Worm (Caenorhabditis elegans): Measurements from ENCODE around the gene fbxa-220.

The fbxa-220 gene

DNA sequence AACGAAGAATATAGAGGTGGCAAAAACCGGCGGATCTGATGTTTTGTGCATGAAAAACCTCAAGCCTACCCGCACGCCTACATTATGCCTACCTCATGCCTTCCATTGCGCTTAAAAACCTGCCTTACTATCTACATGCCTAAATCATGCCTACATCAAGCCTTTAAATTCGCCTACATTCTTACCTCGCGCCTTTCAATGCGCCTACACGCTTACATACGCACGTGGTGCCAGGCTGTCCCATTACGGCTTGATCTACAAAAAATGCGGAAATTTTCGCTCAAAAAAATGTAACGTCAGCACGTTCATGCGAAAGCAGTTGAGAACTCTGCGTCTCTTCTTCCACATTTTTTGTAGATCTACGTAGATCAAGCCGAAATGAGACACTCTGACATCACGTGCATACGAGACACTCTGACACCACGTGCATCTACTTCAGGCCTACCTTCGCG, at the start of gene fbxa-220:
TSS of gene fbxa-220 (minus strand) at position 51 of the 452 bp plus-strand sequence.
- TF ChIP-seq fkh-8 (tag; optimal IDR thresholded peaks at IDR 0.05) (no peak), elt-2 (tag; optimal IDR thresholded peaks at IDR 0.05) (no peak), nhr-47 (tag; optimal IDR thresholded peaks at IDR 0.05) (no peak), hlh-4 (tag; optimal IDR thresholded peaks at IDR 0.05) (no peak), lir-3 (tag; optimal IDR thresholded peaks at IDR 0.05; ENCODE audit: poor library complexity) (no peak), C04F5.9 (tag; optimal IDR thresholded peaks at IDR 0.05) (no peak), unc-30 (tag; optimal IDR thresholded peaks at IDR 0.05) (no peak), nhr-237 (tag; optimal IDR thresholded peaks at IDR 0.05) (no peak), aha-1 (tag; optimal IDR thresholded peaks at IDR 0.05) (no peak), nhr-28 (tag; optimal IDR thresholded peaks at IDR 0.05) (no peak), unc-62 (GFP tag; optimal IDR thresholded peaks at IDR 0.05) (no peak), nhr-20 (tag; optimal IDR thresholded peaks at IDR 0.05) (no peak)

DNA sequence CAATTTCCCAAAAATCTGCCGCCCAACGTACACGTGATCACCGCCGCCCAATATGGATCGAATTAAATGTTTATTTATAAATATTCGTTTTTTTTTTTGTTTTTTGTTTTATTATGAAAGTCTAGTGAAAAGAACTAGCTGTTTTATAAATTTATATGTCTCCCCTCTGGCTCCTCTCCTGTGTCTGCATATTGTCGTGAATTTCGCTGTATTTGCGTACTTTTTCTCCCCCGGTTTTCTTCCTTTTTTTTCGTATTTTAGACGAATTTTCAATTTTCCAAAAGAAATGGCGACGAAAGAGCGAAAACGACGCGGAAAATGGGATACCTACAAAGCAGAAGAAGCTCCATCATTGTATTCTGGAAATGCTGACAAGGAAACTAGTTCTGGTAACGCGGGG, 42.4 kb upstream of the fbxa-220 start, which contains the start of gene xpb-1:
TSS of gene xpb-1 (plus strand) at position 262 of the 400 bp plus-strand sequence.
- no peak for TF ChIP-seq ces-1 (GFP tag; optimal IDR thresholded peaks at IDR 0.05)
- peak; percentile 8 for TF ChIP-seq C16A3.4 (tag; optimal IDR thresholded peaks at IDR 0.05)
- TF ChIP-seq dpl-1 (GFP tag; optimal IDR thresholded peaks at IDR 0.05) = peak; percentile 21 to 60 (median 45)
- peak; percentile 33 to 56 for TF ChIP-seq lsy-2 (tag; optimal IDR thresholded peaks at IDR 0.05)
- peak; percentile 5 for TF ChIP-seq C04F5.9 (tag; optimal IDR thresholded peaks at IDR 0.05)
- TF ChIP-seq ceh-82 (tag; optimal IDR thresholded peaks at IDR 0.05) = no peak
- TF ChIP-seq nhr-11 (tag; optimal IDR thresholded peaks at IDR 0.05) = no peak
- peak; percentile 6 for TF ChIP-seq irx-1 (tag; optimal IDR thresholded peaks at IDR 0.05)
- TF ChIP-seq rnt-1 (tag; optimal IDR thresholded peaks at IDR 0.05) = no peak
- TF ChIP-seq efl-1 (optimal IDR thresholded peaks at IDR 0.05) = peak; percentile 32 to 59
- peak; percentile 65 to 94 for TF ChIP-seq efl-1 (GFP tag; optimal IDR thresholded peaks at IDR 0.05 in 1 of 2)
- no peak for TF ChIP-seq unc-98 (GFP tag; IDR thresholded peaks at IDR 0.05)
- TF ChIP-seq blmp-1 (tag; optimal IDR thresholded peaks at IDR 0.05) = peak; percentile 32
- peak; percentile 1 for TF ChIP-seq tbx-2 (tag; optimal IDR thresholded peaks at IDR 0.05)
- TF ChIP-seq mep-1 (tag; optimal IDR thresholded peaks at IDR 0.05) = peak; percentile 39
- peak; percentile 8 for TF ChIP-seq dsc-1 (tag; optimal IDR thresholded peaks at IDR 0.05)
- TF ChIP-seq F16B12.6 (tag; optimal IDR thresholded peaks at IDR 0.05) = peak; percentile 83
- TF ChIP-seq skn-1 (tag; optimal IDR thresholded peaks at IDR 0.05) = no peak
- peak; percentile 36 to 58 for TF ChIP-seq lin-35 (GFP tag; optimal IDR thresholded peaks at IDR 0.05)

DNA sequence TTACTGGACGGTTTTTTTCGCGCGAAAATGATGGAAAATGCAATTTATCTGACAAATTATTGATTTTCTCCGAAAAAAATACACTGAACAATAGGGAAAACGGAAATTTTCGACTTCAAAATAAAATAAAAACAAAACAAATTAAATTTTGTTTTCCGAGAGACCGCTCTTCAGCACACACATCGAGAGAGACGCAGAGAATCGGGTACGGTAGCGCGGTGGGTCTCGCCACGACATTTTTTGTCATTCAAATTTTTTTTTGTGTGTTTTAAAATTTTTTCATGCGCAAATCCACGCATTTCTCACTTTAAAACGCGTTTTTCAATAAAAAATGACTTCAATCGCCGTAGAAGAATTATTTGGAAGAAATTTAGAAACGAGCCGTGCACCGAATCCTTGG, 40.1 kb upstream of the fbxa-220 start:
- no peak for TF ChIP-seq unc-86 (tag; optimal IDR thresholded peaks at IDR 0.05)
- no peak for TF ChIP-seq nhr-11 (tag; optimal IDR thresholded peaks at IDR 0.05)
- TF ChIP-seq jun-1 (tag; optimal IDR thresholded peaks at IDR 0.05) = no peak
- TF ChIP-seq pqm-1 (tag; optimal IDR thresholded peaks at IDR 0.05) = no peak
- no peak for TF ChIP-seq egl-27 (tag; optimal IDR thresholded peaks at IDR 0.05)
- TF ChIP-seq tlp-1 (tag; optimal IDR thresholded peaks at IDR 0.05) = no peak
- no peak for TF ChIP-seq snu-23 (GFP tag; optimal IDR thresholded peaks at IDR 0.05)
- no peak for TF ChIP-seq pax-3 (tag; optimal IDR thresholded peaks at IDR 0.05)
- no peak for TF ChIP-seq elt-2 (tag; optimal IDR thresholded peaks at IDR 0.05)
- no peak for TF ChIP-seq lin-13 (GFP tag; optimal IDR thresholded peaks at IDR 0.05)

DNA sequence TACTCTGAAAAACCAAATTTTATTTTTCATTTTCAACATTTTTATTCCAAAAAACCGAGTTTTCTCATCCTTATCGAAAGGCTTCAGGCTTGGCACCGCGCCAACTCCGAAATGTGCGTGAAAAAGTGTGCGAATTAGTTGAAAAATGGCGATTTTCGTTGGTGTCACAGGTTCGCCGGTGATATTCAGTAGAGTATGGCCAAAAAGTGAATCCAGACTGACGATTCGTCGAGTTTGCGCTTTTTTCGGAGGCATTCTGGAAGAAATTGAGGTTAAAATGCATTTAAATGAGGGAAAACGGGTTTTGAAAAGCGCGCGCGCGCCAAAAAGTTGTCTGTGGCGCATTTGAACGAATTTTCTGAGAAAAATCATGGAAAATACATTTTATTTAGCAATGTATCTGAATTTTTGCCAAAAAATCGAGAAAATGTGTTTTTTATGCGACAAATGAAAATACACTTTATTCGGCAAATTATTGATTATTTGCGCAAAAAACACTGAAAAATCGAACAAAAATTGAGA, 39.6 kb upstream of the fbxa-220 start, which contains the start of the genes Y66D12A.16 and such-1:
TSS of gene Y66D12A.16 (plus strand) at position 51 of the 522 bp plus-strand sequence.
TSS of gene such-1 (minus strand) at position 256 of the 522 bp plus-strand sequence.
- TF ChIP-seq hpl-2 (GFP tag; optimal IDR thresholded peaks at IDR 0.05) = no peak
- peak; percentile 21 to 47 (median 43) for TF ChIP-seq dpl-1 (GFP tag; optimal IDR thresholded peaks at IDR 0.05)

All from whole organism, L1 larva.